Worm (Caenorhabditis elegans) whole organism, mixed stage, embryonic: Measurements from ENCODE around the gene F37A4.4.

Source experiments
- nhr-237 ChIP-seq: fragments of 150-350 bp; optimal IDR thresholded peaks from 2 replicates; lab custom pipeline; 2014; ENCODE audit warnings: missing biosample characterization, missing genetic modification characterization
- nhr-28 ChIP-seq: fragments of 150-350 bp; optimal IDR thresholded peaks from 2 replicates; lab custom pipeline; 2014; ENCODE audit warnings: missing biosample characterization, missing genetic modification characterization

DNA sequence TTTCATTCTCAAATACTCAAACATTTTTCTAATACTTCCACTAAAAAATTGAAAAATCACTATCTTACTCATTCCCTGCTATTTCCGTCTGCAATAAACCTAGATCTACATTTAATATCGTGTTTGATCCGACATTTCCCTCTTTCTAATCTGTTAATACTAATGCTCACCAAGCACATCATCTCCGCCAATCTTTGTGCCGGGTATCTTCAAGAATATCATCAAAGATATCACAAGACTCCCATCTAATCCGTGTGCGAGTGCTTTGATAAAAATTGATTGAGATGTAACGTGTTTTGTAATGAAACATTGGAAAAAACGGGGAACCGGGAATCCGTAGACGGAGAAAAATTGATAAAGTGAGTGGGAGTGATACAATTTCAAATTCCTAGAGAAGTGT is 34.0 kb upstream of the F37A4.4 start:
- TF ChIP-seq nhr-237 (tag; lab: Kevin White, UChicago), result no peak
- no peak for TF ChIP-seq nhr-28 (tag; lab: Kevin White, UChicago)
